Worm (Caenorhabditis elegans) whole organism, mixed stage, embryonic: ENCODE data around the gene C05D12.5.

ENCODE experiments used
- ceh-39 ChIP-seq: fragments of 150-350 bp; optimal IDR thresholded peaks from 2 replicates; lab custom pipeline; 2014; ENCODE audit warnings: missing biosample characterization, missing genetic modification characterization
- elt-3 ChIP-seq: fragments of 150-350 bp; optimal IDR thresholded peaks from 2 replicates; lab custom pipeline; 2014; ENCODE audit warnings: missing biosample characterization, missing genetic modification characterization

DNA sequence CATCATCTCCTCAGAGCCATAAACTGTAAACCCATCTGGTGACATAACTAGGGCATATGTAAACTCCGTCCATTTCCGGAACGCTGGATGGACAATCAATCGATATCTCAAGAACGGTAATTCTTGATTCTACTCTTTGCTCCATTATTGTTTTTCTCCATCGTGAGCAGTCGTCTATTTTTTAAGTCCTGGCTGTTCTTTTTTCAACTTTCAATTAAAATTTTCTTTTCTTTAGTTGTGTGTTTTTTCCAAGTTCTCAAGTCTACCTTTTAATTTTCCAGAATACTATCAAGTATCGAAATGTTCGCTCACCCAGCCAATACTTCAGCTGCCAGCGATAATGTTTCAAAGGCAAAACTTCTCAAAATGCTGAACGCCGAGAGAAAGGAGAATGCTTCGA is at the start of gene C05D12.5:
- TF ChIP-seq ceh-39 (tag; lab: Kevin White, UChicago) (no peak), elt-3 (tag; lab: Kevin White, UChicago) (no peak)
